Fruit fly (Drosophila melanogaster) whole organism, embryonic: ENCODE data around the gene frm.
A peak's percentile ranks its signal among the peaks of the same experiment; 100 is the strongest.

Experiments
- Antp ChIP-seq: fragments of 200-800 bp; sonication (Bioruptor generic); optimal IDR thresholded peaks from 3 replicates; lab custom pipeline; 2016; ENCODE audit warnings: missing biosample characterization, missing genetic modification characterization
- CG10147 ChIP-seq: fragments of 200-800 bp; sonication (Bioruptor generic); optimal IDR thresholded peaks from 2 replicates; lab custom pipeline; 2019; ENCODE audit warnings: missing biosample characterization, mild to moderate bottlenecking, missing genetic modification characterization, moderate library complexity
- CG11093 ChIP-seq: fragments of 200-800 bp; sonication (Bioruptor generic); IDR thresholded peaks from 3 replicates; pipeline ENCODE4 v1.3.6; 2022; ENCODE audit warnings: missing biosample characterization, missing genetic modification characterization
- CG11560 ChIP-seq: fragments of 200-800 bp; sonication (Bioruptor generic); IDR thresholded peaks from 3 replicates; pipeline ENCODE4 v1.3.6; 2022; ENCODE audit warnings: missing biosample characterization, missing genetic modification characterization
- CG11696 ChIP-seq: fragments of 200-800 bp; sonication (Bioruptor generic); IDR thresholded peaks from 2 replicates; pipeline ENCODE4 v1.3.6; 2022; ENCODE audit warnings: missing biosample characterization, missing genetic modification characterization
- CG15073 ChIP-seq: fragments of 200-800 bp; sonication (Bioruptor generic); optimal IDR thresholded peaks from 2 replicates; lab custom pipeline; 2016; ENCODE audit warnings: missing biosample characterization, missing genetic modification characterization
- CG15269 ChIP-seq: fragments of 200-800 bp; sonication (Bioruptor generic); optimal IDR thresholded peaks from 2 replicates; lab custom pipeline; 2018; ENCODE audit warnings: missing biosample characterization, mild to moderate bottlenecking, missing genetic modification characterization, moderate library complexity
- CG15514 ChIP-seq: fragments of 200-800 bp; sonication (Bioruptor generic); optimal IDR thresholded peaks from 3 replicates; lab custom pipeline; 2017; ENCODE audit warnings: missing biosample characterization, missing genetic modification characterization, mild to moderate bottlenecking, moderate library complexity, missing genetic modification reagents
- CG17359 ChIP-seq: fragments of 200-800 bp; sonication (Bioruptor generic); optimal IDR thresholded peaks from 3 replicates; lab custom pipeline; 2018; ENCODE audit warnings: missing biosample characterization, mild to moderate bottlenecking, missing genetic modification characterization, moderate library complexity
- CG2712 ChIP-seq: fragments of 200-800 bp; optimal IDR thresholded peaks from 3 replicates; lab custom pipeline; 2019; ENCODE audit warnings: missing biosample characterization, mild to moderate bottlenecking, missing genetic modification characterization, moderate library complexity
- CG33557 ChIP-seq: fragments of 200-800 bp; sonication (Bioruptor generic); optimal IDR thresholded peaks from 2 replicates; lab custom pipeline; 2019; ENCODE audit warnings: missing biosample characterization, mild to moderate bottlenecking, missing genetic modification characterization, moderate library complexity
- CG4328 ChIP-seq: fragments of 200-800 bp; sonication (Bioruptor generic); optimal IDR thresholded peaks from 3 replicates; lab custom pipeline; 2017; ENCODE audit warnings: missing biosample characterization, missing genetic modification reagents, missing genetic modification characterization
- CG4707 ChIP-seq: fragments of 200-800 bp; sonication (Bioruptor generic); optimal IDR thresholded peaks from 2 replicates; lab custom pipeline; 2018; ENCODE audit warnings: missing biosample characterization, mild to moderate bottlenecking, missing genetic modification characterization, moderate library complexity
- CG4730 ChIP-seq: fragments of 200-800 bp; sonication (Bioruptor generic); IDR thresholded peaks from 2 replicates; pipeline ENCODE4 v1.3.6; 2022; ENCODE audit warnings: missing biosample characterization, missing genetic modification characterization
- CG6254 ChIP-seq: fragments of 200-800 bp; sonication (Bioruptor generic); optimal IDR thresholded peaks from 3 replicates; lab custom pipeline; 2017; ENCODE audit warnings: mild to moderate bottlenecking, missing biosample characterization, missing genetic modification reagents, missing genetic modification characterization
- CG7839 ChIP-seq: fragments of 200-800 bp; sonication (Bioruptor generic); optimal IDR thresholded peaks from 3 replicates; lab custom pipeline; 2018; ENCODE audit warnings: missing biosample characterization, mild to moderate bottlenecking, missing genetic modification characterization, moderate library complexity
- CG8944 ChIP-seq: fragments of 200-800 bp; sonication (Bioruptor generic); optimal IDR thresholded peaks from 3 replicates; lab custom pipeline; 2016; ENCODE audit warnings: missing biosample characterization, missing genetic modification characterization
- CG9215 ChIP-seq: fragments of 200-800 bp; sonication (Bioruptor generic); IDR thresholded peaks from 2 replicates; pipeline ENCODE4 v1.3.6; 2022; ENCODE audit warnings: missing biosample characterization, missing genetic modification characterization
- Doc2 ChIP-seq: fragments of 200-800 bp; sonication (Bioruptor generic); IDR thresholded peaks from 2 replicates; pipeline ENCODE4 v1.3.6; 2022; ENCODE audit warnings: missing biosample characterization, missing genetic modification characterization
- E2f1 ChIP-seq: fragments of 200-800 bp; sonication (Bioruptor generic); IDR thresholded peaks from 2 replicates; pipeline ENCODE4 v1.3.6; 2022; ENCODE audit warnings: missing biosample characterization, missing genetic modification characterization
- Gsc ChIP-seq: fragments of 200-800 bp; sonication (Bioruptor generic); IDR thresholded peaks from 2 replicates; pipeline ENCODE4 v1.3.6; 2022; ENCODE audit warnings: missing biosample characterization, missing genetic modification characterization
- Hmr ChIP-seq: fragments of 200-800 bp; sonication (Bioruptor generic); optimal IDR thresholded peaks from 3 replicates; lab custom pipeline; 2017; ENCODE audit warnings: mild to moderate bottlenecking, missing biosample characterization, missing genetic modification reagents, missing genetic modification characterization
- Lpt ChIP-seq: fragments of >200 bp; optimal IDR thresholded peaks from 2 replicates; lab custom pipeline; 2018; ENCODE audit warnings: missing biosample characterization, missing genetic modification characterization
- Neu2 ChIP-seq: fragments of 200-800 bp; sonication (Bioruptor generic); optimal IDR thresholded peaks from 3 replicates; lab custom pipeline; 2016; ENCODE audit warnings: missing biosample characterization, missing genetic modification characterization, borderline replicate concordance
- Nf-YB ChIP-seq: fragments of 200-800 bp; sonication (Bioruptor generic); optimal IDR thresholded peaks from 3 replicates; lab custom pipeline; 2019; ENCODE audit warnings: missing biosample characterization, mild to moderate bottlenecking, missing genetic modification characterization, moderate library complexity
- Optix ChIP-seq: fragments of 200-800 bp; sonication (Bioruptor generic); IDR thresholded peaks from 3 replicates; pipeline ENCODE4 v1.3.6; 2022; ENCODE audit warnings: missing biosample characterization, missing genetic modification characterization
- Poxn ChIP-seq: fragments of 200-800 bp; sonication (Bioruptor generic); IDR thresholded peaks from 2 replicates; pipeline ENCODE4 v1.3.6; 2022; ENCODE audit warnings: missing biosample characterization, missing genetic modification characterization
- Rfx ChIP-seq: fragments of 200-800 bp; sonication (Bioruptor generic); IDR thresholded peaks from 2 replicates; pipeline ENCODE4 v1.3.6; 2022; ENCODE audit warnings: missing biosample characterization, missing genetic modification characterization
- Side ChIP-seq: fragments of 200-800 bp; sonication (Bioruptor generic); optimal IDR thresholded peaks from 2 replicates; lab custom pipeline; 2016; ENCODE audit warnings: missing biosample characterization, missing genetic modification characterization
- Six4 ChIP-seq: fragments of 200-800 bp; sonication (Bioruptor generic); optimal IDR thresholded peaks from 2 replicates; lab custom pipeline; 2016; ENCODE audit warnings: missing biosample characterization, missing genetic modification characterization
- Vsx1 ChIP-seq: fragments of 200-800 bp; sonication (Bioruptor generic); optimal IDR thresholded peaks from 2 replicates; lab custom pipeline; 2017; ENCODE audit warnings: missing biosample characterization, mild to moderate bottlenecking, missing genetic modification characterization, missing genetic modification reagents
- ato ChIP-seq: fragments of 200-800 bp; sonication (Bioruptor generic); IDR thresholded peaks from 2 replicates; pipeline ENCODE4 v1.3.6; 2022; ENCODE audit warnings: missing biosample characterization, missing genetic modification characterization; ENCODE audit not compliant: partially characterized antibody
- bigmax ChIP-seq: fragments of 200-800 bp; sonication (Bioruptor generic); optimal IDR thresholded peaks from 2 replicates; lab custom pipeline; 2018; ENCODE audit warnings: missing biosample characterization, mild to moderate bottlenecking, missing genetic modification characterization
- cad ChIP-seq: fragments of >200 bp; optimal IDR thresholded peaks from 2 replicates; lab custom pipeline; 2017; ENCODE audit warnings: missing biosample characterization, missing genetic modification characterization
- cas ChIP-seq: fragments of 200-800 bp; sonication (Bioruptor generic); IDR thresholded peaks from 2 replicates; pipeline ENCODE4 v1.3.6; 2022; ENCODE audit warnings: missing biosample characterization, missing genetic modification characterization
- ci ChIP-seq: fragments of 200-800 bp; sonication (Bioruptor generic); IDR thresholded peaks from 3 replicates; pipeline ENCODE4 v1.3.6; 2022; ENCODE audit warnings: missing biosample characterization, missing genetic modification characterization
- crp ChIP-seq, 2 experiments: fragments of 200-800 bp; sonication (Bioruptor generic); optimal IDR thresholded peaks; 2 replicates in 1 of 2; 3 replicates in 1 of 2; lab custom pipeline; 2017; ENCODE audit warnings: missing biosample characterization in 2 of 2, missing genetic modification characterization in 2 of 2, mild to moderate bottlenecking in 1 of 2, moderate library complexity in 1 of 2
- dimm ChIP-seq: fragments of 200-800 bp; sonication (Bioruptor generic); IDR thresholded peaks from 2 replicates; pipeline ENCODE4 v1.3.6; 2022; ENCODE audit warnings: missing biosample characterization, missing genetic modification characterization
- dmrt11E ChIP-seq: fragments of 200-800 bp; sonication (Bioruptor generic); optimal IDR thresholded peaks from 3 replicates; lab custom pipeline; 2018; ENCODE audit warnings: missing biosample characterization, mild to moderate bottlenecking, missing genetic modification characterization, moderate library complexity
- dmrt99B ChIP-seq: fragments of 200-800 bp; sonication (Bioruptor generic); optimal IDR thresholded peaks from 2 replicates; lab custom pipeline; 2018; ENCODE audit warnings: missing biosample characterization, mild to moderate bottlenecking, missing genetic modification characterization, moderate library complexity
- eyg ChIP-seq: fragments of 200-800 bp; sonication (Bioruptor generic); optimal IDR thresholded peaks from 3 replicates; lab custom pipeline; 2016; ENCODE audit warnings: missing biosample characterization, missing genetic modification characterization
- hb ChIP-seq: fragments of 200-800 bp; sonication (Bioruptor generic); IDR thresholded peaks from 3 replicates; pipeline ENCODE4 v1.3.6; 2022; ENCODE audit warnings: missing biosample characterization, missing genetic modification characterization; ENCODE audit not compliant: partially characterized antibody
- her ChIP-seq: fragments of 200-800 bp; sonication (Bioruptor generic); optimal IDR thresholded peaks from 2 replicates; lab custom pipeline; 2016; ENCODE audit warnings: missing biosample characterization, missing genetic modification characterization
- ken ChIP-seq: fragments of 200-800 bp; sonication (Bioruptor generic); IDR thresholded peaks from 3 replicates; pipeline ENCODE4 v1.3.6; 2022; ENCODE audit warnings: missing biosample characterization, missing genetic modification characterization
- nom ChIP-seq: fragments of 200-800 bp; sonication (Bioruptor generic); optimal IDR thresholded peaks from 2 replicates; lab custom pipeline; 2017; ENCODE audit warnings: missing biosample characterization, missing genetic modification characterization, mild to moderate bottlenecking, moderate library complexity, missing genetic modification reagents
- schlank ChIP-seq: fragments of 200-800 bp; sonication (Bioruptor generic); optimal IDR thresholded peaks from 2 replicates; lab custom pipeline; 2018; ENCODE audit warnings: missing biosample characterization, mild to moderate bottlenecking, missing genetic modification characterization
- sens ChIP-seq: fragments of 200-800 bp; sonication (Bioruptor generic); peaks from one replicate; lab custom pipeline; 2016; ENCODE audit warnings: missing biosample characterization, missing genetic modification characterization
- seq ChIP-seq: fragments of 200-800 bp; sonication (Bioruptor generic); IDR thresholded peaks from 2 replicates; pipeline ENCODE4 v1.3.6; 2022; ENCODE audit warnings: missing biosample characterization, missing genetic modification characterization
- sqz ChIP-seq: fragments of 200-800 bp; sonication (Bioruptor generic); optimal IDR thresholded peaks from 3 replicates; lab custom pipeline; 2018; ENCODE audit warnings: missing biosample characterization, mild to moderate bottlenecking, missing genetic modification characterization
- ttk ChIP-seq: fragments of 200-800 bp; sonication (Bioruptor generic); IDR thresholded peaks from 2 replicates; pipeline ENCODE4 v2.1.2; 2022; ENCODE audit warnings: missing biosample characterization, missing genetic modification characterization

Gene frm

DNA sequence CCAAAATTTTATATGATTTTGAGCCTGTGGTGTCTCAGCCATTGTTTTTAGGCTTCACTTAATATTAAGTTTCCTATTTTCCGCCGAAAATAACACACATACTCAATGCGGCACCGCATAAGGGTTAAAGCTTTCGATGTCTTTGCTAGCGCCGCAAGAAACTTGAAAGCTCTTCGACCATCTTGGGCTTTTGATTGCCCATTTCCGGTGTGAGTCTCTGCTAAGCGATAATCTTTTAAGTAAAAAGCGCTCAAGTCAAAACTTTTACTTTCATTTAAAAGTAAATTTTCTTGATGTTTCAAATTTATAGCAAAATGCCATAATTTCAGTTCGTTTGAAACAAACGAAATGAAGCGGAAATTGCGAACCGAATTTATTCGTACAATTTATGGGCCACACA is 39.0 kb downstream of the frm start (continued):
- TF ChIP-seq Side (GFP tag; lab: Kevin White, UChicago) (peak; percentile 91), Poxn (GFP tag; lab: Robert Waterston, UW) (0 out of 2 replicates have a peak, but pooled peaks have one; percentile 30), cas (peak; percentile 50; the same call in 1 of the 2 replicates), eyg (GFP tag; lab: Kevin White, UChicago) (peak; percentile 92), dimm (GFP tag; lab: Robert Waterston, UW) (peak; percentile 68), CG10147 (GFP tag; lab: Kevin White, UChicago) (peak; percentile 85), CG15269 (tag; lab: Kevin White, UChicago) (peak; percentile 83), dmrt11E (tag; lab: Kevin White, UChicago) (peak; percentile 18), CG2712 (tag; lab: Kevin White, UChicago) (no peak), cad (GFP tag; lab: Kevin White, UChicago) (no peak), Antp (peak; percentile 70), CG17359 (tag; lab: Kevin White, UChicago) (peak; percentile 85), CG15514 (GFP tag; lab: Kevin White, UChicago) (peak; percentile 93), Doc2 (GFP tag; lab: Robert Waterston, UW) (no peak), ken (GFP tag; lab: Robert Waterston, UW) (peak; percentile 83), Hmr (GFP tag; lab: Kevin White, UChicago) (peak; percentile 97), CG8944 (GFP tag; lab: Kevin White, UChicago) (peak; percentile 59), bigmax (GFP tag; lab: Kevin White, UChicago) (peak; percentile 71), ci (GFP tag; lab: Robert Waterston, UW) (peak; percentile 99), seq (GFP tag; lab: Robert Waterston, UW) (peak; percentile 43; the same call in 1 of the 2 replicates), CG33557 (peak; percentile 57), ttk (GFP tag; lab: Robert Waterston, UW) (peak; percentile 84), CG11696 (GFP tag; lab: Robert Waterston, UW) (peak; percentile 53; the same call in 1 of the 2 replicates), Vsx1 (peak; percentile 92), Optix (GFP tag; lab: Robert Waterston, UW) (peak; percentile 76), her (GFP tag; lab: Kevin White, UChicago) (peak; percentile 89), Rfx (GFP tag; lab: Robert Waterston, UW) (peak; percentile 93), Gsc (no peak), CG4730 (GFP tag; lab: Robert Waterston, UW) (peak; percentile 61), hb (GFP tag; lab: Robert Waterston, UW) (no peak), CG15073 (peak; percentile 5), E2f1 (GFP tag; lab: Robert Waterston, UW) (peak; percentile 55; the same call in 1 of the 2 replicates), CG11093 (0 out of 3 replicates have a peak, but pooled peaks have one; percentile 29), dmrt99B (tag; lab: Kevin White, UChicago) (peak; percentile 69), Nf-YB (peak; percentile 69), CG4328 (peak; percentile 89), Lpt (no peak), Six4 (GFP tag; lab: Kevin White, UChicago) (peak; percentile 76), CG6254 (no peak), crp (GFP tag; optimal IDR thresholded peaks at IDR 0.05; lab: Kevin White, UChicago) (peak in 1 of 2 experiments; percentile 48), ato (GFP tag; lab: Robert Waterston, UW) (0 out of 2 replicates have a peak, but pooled peaks have one; percentile 12), CG7839 (tag; lab: Kevin White, UChicago) (peak; percentile 83), nom (GFP tag; lab: Kevin White, UChicago) (no peak), sqz (peak; percentile 37), CG9215 (GFP tag; lab: Robert Waterston, UW) (peak; percentile 54), Neu2 (GFP tag; lab: Kevin White, UChicago) (no peak), sens (GFP tag; lab: Kevin White, UChicago) (peak; percentile 94), schlank (tag; lab: Kevin White, UChicago) (peak; percentile 88), CG11560 (tag; lab: Robert Waterston, UW) (0 out of 3 replicates have a peak, but pooled peaks have one; percentile 40), CG4707 (GFP tag; lab: Kevin White, UChicago) (peak; percentile 86)
